Worm (Caenorhabditis elegans) whole organism, L1 larva: Measurements from ENCODE around the gene C01G5.3.

Experiments
- ama-1 ChIP-seq: fragments of 150-350 bp; optimal IDR thresholded peaks from 2 replicates; lab custom pipeline; 2014
- dsc-1 ChIP-seq: sonication (generic microtip); optimal IDR thresholded peaks from 2 replicates; lab custom pipeline; 2016; ENCODE audit warnings: mild to moderate bottlenecking, missing genetic modification characterization, missing compliant biosample characterization
- fkh-10 ChIP-seq: sonication (generic microtip); optimal IDR thresholded peaks from 2 replicates; lab custom pipeline; 2017; ENCODE audit warnings: missing biosample characterization, missing genetic modification reagents, missing genetic modification characterization
- isw-1 ChIP-seq: fragments of 200-800 bp; sonication (Bioruptor generic); IDR thresholded peaks from 2 replicates; pipeline ENCODE4 v1.3.6; 2022; ENCODE audit warnings: missing genetic modification characterization, missing compliant biosample characterization
- lin-15B ChIP-seq: fragments of 150-350 bp; sonication (generic microtip); optimal IDR thresholded peaks from 3 replicates; lab custom pipeline; 2014; ENCODE audit warnings: missing biosample characterization, missing genetic modification characterization
- lin-39 ChIP-seq: fragments of 150-350 bp; optimal IDR thresholded peaks from 2 replicates; lab custom pipeline; 2014; ENCODE audit warnings: missing biosample characterization, missing genetic modification reagents, missing genetic modification characterization
- mab-9 ChIP-seq: fragments of 200-800 bp; sonication (Bioruptor generic); IDR thresholded peaks from 2 replicates; pipeline ENCODE4 v1.3.6; 2022; ENCODE audit warnings: missing genetic modification reagents, missing genetic modification characterization, missing compliant biosample characterization
- mdl-1 ChIP-seq, 2 experiments: fragments of 150-350 bp; optimal IDR thresholded peaks; 2 replicates each; lab custom pipeline; 2014 to 2017; ENCODE audit warnings: missing biosample characterization in 2 of 2, missing genetic modification characterization in 2 of 2, inconsistent platforms in 1 of 2
- mep-1 ChIP-seq: fragments of 150-350 bp; optimal IDR thresholded peaks from 2 replicates; lab custom pipeline; 2014; ENCODE audit warnings: missing biosample characterization, missing genetic modification characterization
- nhr-12 ChIP-seq: sonication (generic microtip); optimal IDR thresholded peaks from 2 replicates; lab custom pipeline; 2017; ENCODE audit warnings: missing biosample characterization, missing genetic modification characterization
- pax-3 ChIP-seq: fragments of 200-800 bp; sonication (Bioruptor generic); optimal IDR thresholded peaks from 2 replicates; lab custom pipeline; 2018; ENCODE audit warnings: mild to moderate bottlenecking, missing genetic modification characterization, moderate library complexity, missing compliant biosample characterization
- snpc-4 ChIP-seq: fragments of 150-350 bp; optimal IDR thresholded peaks from 2 replicates; lab custom pipeline; 2014; ENCODE audit warnings: missing biosample characterization, missing genetic modification characterization

DNA sequence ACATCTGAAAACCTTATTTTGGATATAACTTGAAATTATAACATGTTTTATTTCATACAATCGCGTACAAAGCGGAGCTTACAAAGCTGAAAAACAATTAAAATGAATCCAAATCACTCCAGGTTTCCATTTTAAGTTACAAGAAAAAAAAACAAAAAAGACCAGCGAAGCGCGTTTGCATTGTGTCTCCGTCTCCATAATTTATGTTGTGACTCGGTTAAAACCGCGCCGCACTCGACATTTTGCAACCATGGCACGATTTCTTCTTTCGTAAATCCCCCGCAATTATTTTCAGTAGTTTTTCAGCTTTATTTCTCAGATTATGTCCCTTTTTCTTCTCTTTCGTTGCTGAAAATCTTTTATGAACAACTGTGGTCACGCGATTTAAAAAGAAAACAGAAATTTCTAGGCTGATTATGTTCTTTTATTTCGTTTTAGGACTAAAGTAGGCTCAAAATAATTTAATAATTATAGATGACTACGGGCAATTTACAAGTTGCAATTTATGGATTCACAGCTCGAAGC lies 49.5 kb downstream of the C01G5.3 start, which contains the start of the genes F38A5.2 and dnj-11:
- TF ChIP-seq ama-1 (lab: Kevin White, UChicago) = no peak
- peak; percentile 91 for TF ChIP-seq lin-15B
- TF ChIP-seq nhr-12 (tag; lab: Kevin White, UChicago) = no peak
- TF ChIP-seq pax-3 (tag; lab: Kevin White, UChicago) = peak; percentile 48
- peak; percentile 59 for TF ChIP-seq lin-39 (tag; lab: Kevin White, UChicago)
- TF ChIP-seq mep-1 (tag; lab: Kevin White, UChicago) = peak; percentile 88
- TF ChIP-seq dsc-1 (tag; lab: Kevin White, UChicago) = peak; percentile 75
- peak in 1 of 2 experiments; percentile 76 for TF ChIP-seq mdl-1 (tag; optimal IDR thresholded peaks at IDR 0.05; lab: Kevin White, UChicago)
- TF ChIP-seq snpc-4 (tag; lab: Kevin White, UChicago) = peak; percentile 67
- no peak for TF ChIP-seq mab-9 (GFP tag; lab: Robert Waterston, UW)
- peak; percentile 88 for TF ChIP-seq isw-1
- TF ChIP-seq fkh-10 (GFP tag; lab: Kevin White, UChicago) = peak; percentile 65
